Worm (Caenorhabditis elegans) whole organism, L4 larva: ENCODE measurements around the gene nhr-4.

Experiments
- F44E2.7 ChIP-seq: fragments of 200-800 bp; sonication (Bioruptor generic); IDR thresholded peaks from 2 replicates; pipeline ENCODE4 v2.1.2; 2022; ENCODE audit warnings: missing genetic modification characterization, missing compliant biosample characterization
- ces-1 ChIP-seq: fragments of 150-350 bp; sonication (generic microtip); optimal IDR thresholded peaks from 4 replicates; lab custom pipeline; 2014; ENCODE audit warnings: missing biosample characterization, missing genetic modification reagents, missing genetic modification characterization
- dpl-1 ChIP-seq: fragments of 150-350 bp; optimal IDR thresholded peaks from 2 replicates; lab custom pipeline; 2014; ENCODE audit warnings: missing biosample characterization, missing genetic modification reagents, missing genetic modification characterization
- gei-8 ChIP-seq: fragments of 200-800 bp; sonication (Bioruptor generic); optimal IDR thresholded peaks from 2 replicates; lab custom pipeline; 2018; ENCODE audit warnings: mild to moderate bottlenecking, missing genetic modification characterization, missing compliant biosample characterization
- lin-39 ChIP-seq: fragments of 150-350 bp; optimal IDR thresholded peaks from 2 replicates; lab custom pipeline; 2014; ENCODE audit warnings: missing biosample characterization, missing genetic modification reagents, missing genetic modification characterization
- nhr-10 ChIP-seq: fragments of 150-350 bp; optimal IDR thresholded peaks from 2 replicates; lab custom pipeline; 2014; ENCODE audit warnings: missing biosample characterization, missing genetic modification characterization
- nhr-11 ChIP-seq: fragments of 150-350 bp; optimal IDR thresholded peaks from 2 replicates; lab custom pipeline; 2014; ENCODE audit warnings: missing biosample characterization, missing genetic modification characterization
- nhr-6 ChIP-seq: fragments of 150-350 bp; optimal IDR thresholded peaks from 2 replicates; lab custom pipeline; 2014; ENCODE audit warnings: missing biosample characterization, missing genetic modification characterization
- set-16 ChIP-seq: fragments of 200-800 bp; sonication (Bioruptor generic); IDR thresholded peaks from 2 replicates; pipeline ENCODE4 v1.3.6; 2022; ENCODE audit warnings: missing genetic modification reagents, missing genetic modification characterization, missing compliant biosample characterization
- snpc-4 ChIP-seq: fragments of 150-350 bp; optimal IDR thresholded peaks from 2 replicates; lab custom pipeline; 2014; ENCODE audit warnings: missing biosample characterization, missing genetic modification characterization
- spr-3 ChIP-seq: fragments of 200-800 bp; sonication (Bioruptor generic); optimal IDR thresholded peaks from 2 replicates; lab custom pipeline; 2018; ENCODE audit warnings: mild to moderate bottlenecking, missing genetic modification characterization, missing compliant biosample characterization
- unc-62 ChIP-seq, 3 experiments: fragments of 150-350 bp in 1 of 3; sonication (generic microtip); optimal IDR thresholded peaks in 2 of 3; peaks in 1 of 3; 1 replicate in 1 of 3; 2 replicates in 2 of 3; lab custom pipeline; 2014 to 2017; ENCODE audit warnings: missing biosample characterization in 3 of 3, missing genetic modification characterization in 3 of 3, missing genetic modification reagents in 3 of 3, missing genotype in 1 of 3

DNA sequence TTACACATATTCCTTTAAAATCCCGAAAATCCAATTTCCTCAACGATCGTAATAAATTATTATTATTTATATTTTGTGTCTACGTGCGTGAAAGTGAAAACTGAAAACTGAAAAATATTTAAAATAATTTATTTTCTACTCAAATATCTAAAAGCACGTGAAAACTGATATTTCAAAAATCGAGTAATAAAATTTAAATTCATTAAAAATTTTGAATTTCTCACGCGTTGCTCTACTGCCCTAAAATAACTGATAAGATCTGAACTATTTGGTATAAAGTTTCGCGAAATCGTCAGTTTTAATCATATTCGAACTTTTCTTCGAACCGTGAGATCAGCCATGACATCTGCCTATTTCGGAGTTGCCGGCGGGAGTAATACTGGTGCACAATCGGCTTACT is 26.9 kb upstream of the nhr-4 start, which contains the start of gene ssq-1:
- no peak for TF ChIP-seq nhr-6 (tag; lab: Kevin White, UChicago)
- TF ChIP-seq nhr-10 (tag; lab: Kevin White, UChicago): no peak
- TF ChIP-seq unc-62 (GFP tag; optimal IDR thresholded peaks at IDR 0.05 in 1 of 2; lab: Kevin White, UChicago): no peak
- TF ChIP-seq unc-62 (tag; optimal IDR thresholded peaks at IDR 0.05; lab: Kevin White, UChicago): no peak
- no peak for TF ChIP-seq snpc-4 (tag; lab: Kevin White, UChicago)
- no peak for TF ChIP-seq nhr-11 (tag; lab: Kevin White, UChicago)
- TF ChIP-seq spr-3 (GFP tag; lab: Kevin White, UChicago): no peak
- no peak for TF ChIP-seq set-16 (GFP tag; lab: Robert Waterston, UW)
- no peak for TF ChIP-seq dpl-1 (GFP tag; lab: Kevin White, UChicago)
- no peak for TF ChIP-seq ces-1 (GFP tag; lab: Kevin White, UChicago)
- no peak for TF ChIP-seq F44E2.7 (GFP tag; lab: Robert Waterston, UW)
- no peak for TF ChIP-seq gei-8 (GFP tag; lab: Kevin White, UChicago)
- no peak for TF ChIP-seq lin-39 (tag; lab: Kevin White, UChicago)
